Worm (Caenorhabditis elegans) whole organism, L4/young adult: ENCODE data around the gene srg-23.

Experiments used
- W03F9.2 ChIP-seq: fragments of 150-350 bp; optimal IDR thresholded peaks from 2 replicates; lab custom pipeline; 2014; ENCODE audit warnings: missing biosample characterization, missing genetic modification characterization
- dao-5 ChIP-seq: sonication (generic microtip); optimal IDR thresholded peaks from 2 replicates; lab custom pipeline; 2016; ENCODE audit warnings: missing genotype, missing genetic modification characterization, moderate library complexity, missing compliant biosample characterization
- him-1 ChIP-seq: sonication (generic microtip); optimal IDR thresholded peaks from 2 replicates; lab custom pipeline; 2016; ENCODE audit warnings: missing genotype, missing genetic modification reagents, missing genetic modification characterization, missing compliant biosample characterization

DNA sequence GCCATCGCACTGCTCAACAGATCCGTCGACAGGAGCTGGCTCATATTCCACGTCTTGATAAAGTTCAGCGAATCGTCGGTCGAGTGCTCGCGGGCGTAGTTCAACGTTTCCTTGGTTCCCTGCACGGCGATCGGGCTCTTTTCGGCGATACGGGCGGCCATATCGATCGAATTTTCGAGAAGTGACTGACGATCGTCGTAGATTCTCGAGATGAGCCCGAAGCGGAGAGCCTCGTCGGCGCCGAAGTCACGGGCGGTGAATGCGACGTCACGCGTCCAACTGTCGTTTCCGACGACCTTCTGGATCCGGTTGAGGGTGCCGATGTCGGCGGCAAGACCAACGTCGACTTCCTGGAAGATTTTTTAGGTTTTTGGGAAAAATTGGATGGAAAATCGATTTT is 13.6 kb upstream of the srg-23 start:
- TF ChIP-seq W03F9.2 (tag; lab: Kevin White, UChicago) (no peak), him-1 (tag; lab: Kevin White, UChicago) (no peak), dao-5 (tag; lab: Kevin White, UChicago) (no peak)
